Fruit fly (Drosophila melanogaster) whole organism, adult: ENCODE results near the gene ND-49L.
A peak's percentile ranks its signal among the peaks of the same experiment; 100 is the strongest.

Experiments
- CG14711 ChIP-seq: fragments of 200-800 bp; sonication (Bioruptor generic); optimal IDR thresholded peaks from 2 replicates; lab custom pipeline; 2018; ENCODE audit warnings: missing biosample characterization, mild to moderate bottlenecking, missing genetic modification characterization, moderate library complexity
- CG33017 ChIP-seq: fragments of 200-800 bp; sonication (Bioruptor generic); optimal IDR thresholded peaks from 2 replicates; lab custom pipeline; 2018; ENCODE audit warnings: missing biosample characterization, mild to moderate bottlenecking, missing genetic modification characterization, moderate library complexity
- CG5204 ChIP-seq: fragments of 200-800 bp; sonication (Bioruptor generic); optimal IDR thresholded peaks from 2 replicates; lab custom pipeline; 2016; ENCODE audit warnings: missing biosample characterization, missing genetic modification characterization
- CG7101 ChIP-seq: fragments of 200-800 bp; sonication (Bioruptor generic); optimal IDR thresholded peaks from 2 replicates; lab custom pipeline; 2018; ENCODE audit warnings: missing biosample characterization, mild to moderate bottlenecking, missing genetic modification characterization, moderate library complexity
- Crg-1 ChIP-seq: fragments of 200-800 bp; sonication (Bioruptor generic); optimal IDR thresholded peaks from 2 replicates; lab custom pipeline; 2016; ENCODE audit warnings: missing biosample characterization, missing genetic modification characterization
- bab1 ChIP-seq: fragments of 200-800 bp; sonication (Bioruptor generic); optimal IDR thresholded peaks from 3 replicates; lab custom pipeline; 2019; ENCODE audit warnings: missing biosample characterization, mild to moderate bottlenecking, missing genetic modification characterization, moderate library complexity
- cic ChIP-seq: fragments of 200-800 bp; sonication (Bioruptor generic); optimal IDR thresholded peaks from 2 replicates; lab custom pipeline; 2017; ENCODE audit warnings: missing biosample characterization, mild to moderate bottlenecking, missing genetic modification characterization, moderate library complexity
- kay ChIP-seq: fragments of 200-800 bp; sonication (Bioruptor generic); peaks from one replicate; lab custom pipeline; 2016; ENCODE audit warnings: missing biosample characterization, missing genetic modification characterization, borderline replicate concordance
- ovo ChIP-seq: fragments of 200-800 bp; sonication (Bioruptor generic); optimal IDR thresholded peaks from 2 replicates; lab custom pipeline; 2016; ENCODE audit warnings: missing biosample characterization, missing genetic modification characterization
- pad ChIP-seq: fragments of 200-800 bp; sonication (Bioruptor generic); optimal IDR thresholded peaks from 3 replicates; lab custom pipeline; 2017; ENCODE audit warnings: missing biosample characterization, missing genetic modification characterization, mild to moderate bottlenecking, moderate library complexity, missing genetic modification reagents
- tj ChIP-seq: fragments of 200-800 bp; sonication (Bioruptor generic); optimal IDR thresholded peaks from 3 replicates; lab custom pipeline; 2017; ENCODE audit warnings: missing biosample characterization, mild to moderate bottlenecking, missing genetic modification characterization, moderate library complexity

DNA sequence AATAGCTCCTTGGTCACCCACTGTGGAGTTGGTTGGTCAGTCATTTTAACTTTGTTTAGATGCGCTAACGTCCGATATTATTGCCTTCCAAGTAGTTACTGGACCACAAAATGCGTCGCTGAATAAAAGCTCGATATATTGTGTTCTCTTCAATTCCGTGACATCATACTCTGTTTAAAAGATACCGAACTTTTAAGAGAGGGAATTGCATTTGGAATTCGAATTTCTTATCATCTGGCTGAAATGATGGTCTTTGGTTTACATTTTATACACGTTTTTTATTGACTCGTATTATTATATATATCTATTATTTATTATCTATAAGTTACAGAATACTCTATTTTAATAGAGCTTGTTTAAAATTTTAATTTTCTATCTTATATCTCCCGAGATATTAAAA, 27.0 kb upstream of the ND-49L start, which contains the start of gene CHKov2:
- TF ChIP-seq CG7101, result no peak
- TF ChIP-seq Crg-1 (GFP tag; lab: Kevin White, UChicago), result no peak
- no peak for TF ChIP-seq bab1 (GFP tag; lab: Kevin White, UChicago)
- TF ChIP-seq cic (GFP tag; lab: Kevin White, UChicago), result peak; percentile 5
- no peak for TF ChIP-seq tj (GFP tag; lab: Kevin White, UChicago)
- no peak for TF ChIP-seq CG14711
- TF ChIP-seq pad (GFP tag; lab: Kevin White, UChicago), result no peak
- no peak for TF ChIP-seq CG33017 (tag; lab: Kevin White, UChicago)
- no peak for TF ChIP-seq kay (GFP tag; lab: Kevin White, UChicago)
- TF ChIP-seq ovo (GFP tag; lab: Kevin White, UChicago), result no peak
- no peak for TF ChIP-seq CG5204
